Fruit fly (Drosophila melanogaster) whole organism, embryonic: Measurements from ENCODE around the gene tmod.

ENCODE experiments used
- Antp ChIP-seq: fragments of 200-800 bp; sonication (Bioruptor generic); optimal IDR thresholded peaks from 3 replicates; lab custom pipeline; 2016; ENCODE audit warnings: missing biosample characterization, missing genetic modification characterization
- Awh ChIP-seq: fragments of 200-800 bp; sonication (Bioruptor generic); IDR thresholded peaks from 2 replicates; pipeline ENCODE4, ENCODE4 v1.3.6; 2022; ENCODE audit warnings: missing biosample characterization, missing genetic modification characterization
- B-H2 ChIP-seq: fragments of 200-800 bp; sonication (Bioruptor generic); optimal IDR thresholded peaks from 2 replicates; lab custom pipeline; 2018; ENCODE audit warnings: missing biosample characterization, mild to moderate bottlenecking, missing genetic modification characterization
- Blimp-1 ChIP-seq: fragments of 200-800 bp; sonication (Bioruptor generic); optimal IDR thresholded peaks from 3 replicates; lab custom pipeline; 2018; ENCODE audit warnings: missing biosample characterization, missing genetic modification characterization, mild to moderate bottlenecking, moderate library complexity, missing genetic modification reagents
- CG10267 ChIP-seq: fragments of 200-800 bp; sonication (Bioruptor generic); optimal IDR thresholded peaks from 2 replicates; lab custom pipeline; 2018; ENCODE audit warnings: missing biosample characterization, mild to moderate bottlenecking, missing genetic modification characterization, moderate library complexity
- CG12071 ChIP-seq: fragments of 200-800 bp; sonication (Bioruptor generic); optimal IDR thresholded peaks from 3 replicates; lab custom pipeline; 2018; ENCODE audit warnings: missing biosample characterization, mild to moderate bottlenecking, missing genetic modification characterization
- CG12744 ChIP-seq: fragments of 200-800 bp; sonication (Bioruptor generic); optimal IDR thresholded peaks from 2 replicates; lab custom pipeline; 2016; ENCODE audit warnings: missing biosample characterization, missing genetic modification characterization
- CG12769 ChIP-seq: fragments of 200-800 bp; sonication (Bioruptor generic); optimal IDR thresholded peaks from 2 replicates; lab custom pipeline; 2019; ENCODE audit warnings: missing biosample characterization, mild to moderate bottlenecking, missing genetic modification characterization, moderate library complexity
- CG14014 ChIP-seq: fragments of 200-800 bp; sonication (Bioruptor generic); IDR thresholded peaks from 2 replicates; pipeline ENCODE4 v1.3.6; 2022; ENCODE audit warnings: missing biosample characterization, missing genetic modification characterization
- CG15011 ChIP-seq: fragments of 200-800 bp; sonication (Bioruptor generic); optimal IDR thresholded peaks from 3 replicates; lab custom pipeline; 2018; ENCODE audit warnings: missing biosample characterization, mild to moderate bottlenecking, missing genetic modification characterization
- CG16779 ChIP-seq: fragments of 200-800 bp; sonication (Bioruptor generic); IDR thresholded peaks from 2 replicates; pipeline ENCODE4 v1.3.6; 2022; ENCODE audit warnings: missing biosample characterization, missing genetic modification characterization
- CG18599 ChIP-seq: fragments of 200-800 bp; sonication (Bioruptor generic); optimal IDR thresholded peaks from 3 replicates; lab custom pipeline; 2017; ENCODE audit warnings: missing biosample characterization, missing genetic modification characterization, mild to moderate bottlenecking, moderate library complexity, missing genetic modification reagents
- CG30020 ChIP-seq: fragments of 200-800 bp; optimal IDR thresholded peaks from 2 replicates; lab custom pipeline; 2019; ENCODE audit warnings: missing biosample characterization, mild to moderate bottlenecking, missing genetic modification characterization, moderate library complexity
- CG30403 ChIP-seq: fragments of 200-800 bp; sonication (Bioruptor generic); optimal IDR thresholded peaks from 3 replicates; lab custom pipeline; 2016; ENCODE audit warnings: missing biosample characterization, missing genetic modification characterization
- CG34224 ChIP-seq: fragments of 200-800 bp; sonication (Bioruptor generic); IDR thresholded peaks from 3 replicates; pipeline ENCODE4 v1.3.6; 2022; ENCODE audit warnings: missing biosample characterization, missing genetic modification characterization; ENCODE audit not compliant: partially characterized antibody
- CG6654 ChIP-seq: fragments of 200-800 bp; sonication (Bioruptor generic); optimal IDR thresholded peaks from 2 replicates; lab custom pipeline; 2017; ENCODE audit warnings: missing biosample characterization, mild to moderate bottlenecking, missing genetic modification characterization
- CG7372 ChIP-seq: fragments of 200-800 bp; sonication (Bioruptor generic); IDR thresholded peaks from 2 replicates; pipeline ENCODE4 v1.3.6; 2022; ENCODE audit warnings: missing biosample characterization, missing genetic modification characterization
- CG7786 ChIP-seq: fragments of 200-800 bp; sonication (Bioruptor generic); optimal IDR thresholded peaks from 2 replicates; lab custom pipeline; 2016; ENCODE audit warnings: missing biosample characterization, missing genetic modification characterization
- CG7963 ChIP-seq: fragments of 200-800 bp; sonication (Bioruptor generic); IDR thresholded peaks from 3 replicates; pipeline ENCODE4 v1.3.6; 2022; ENCODE audit warnings: missing biosample characterization, missing genetic modification characterization; ENCODE audit not compliant: partially characterized antibody
- CG8478 ChIP-seq: fragments of >200 bp; optimal IDR thresholded peaks from 2 replicates; lab custom pipeline; 2018
- CG9215 ChIP-seq: fragments of 200-800 bp; sonication (Bioruptor generic); IDR thresholded peaks from 2 replicates; pipeline ENCODE4 v1.3.6; 2022; ENCODE audit warnings: missing biosample characterization, missing genetic modification characterization
- CHES-1-like ChIP-seq: fragments of 200-800 bp; sonication (Bioruptor generic); optimal IDR thresholded peaks from 2 replicates; lab custom pipeline; 2016; ENCODE audit warnings: missing biosample characterization, missing genetic modification characterization
- D19A ChIP-seq: fragments of 200-800 bp; optimal IDR thresholded peaks from 3 replicates; lab custom pipeline; 2019; ENCODE audit warnings: missing biosample characterization, mild to moderate bottlenecking, missing genetic modification characterization, moderate library complexity
- Fer2 ChIP-seq: fragments of 200-800 bp; sonication (Bioruptor generic); optimal IDR thresholded peaks from 2 replicates; lab custom pipeline; 2018; ENCODE audit warnings: missing biosample characterization, mild to moderate bottlenecking, missing genetic modification characterization, moderate library complexity
- Hmx ChIP-seq: fragments of 200-800 bp; sonication (Bioruptor generic); optimal IDR thresholded peaks from 2 replicates; lab custom pipeline; 2016; ENCODE audit warnings: missing biosample characterization, missing genetic modification characterization
- Kr ChIP-seq: fragments of 200-800 bp; sonication (Bioruptor generic); optimal IDR thresholded peaks from 2 replicates; lab custom pipeline; 2017; ENCODE audit warnings: missing biosample characterization, mild to moderate bottlenecking, missing genetic modification characterization
- MTF-1 ChIP-seq: fragments of 200-800 bp; sonication (Bioruptor generic); optimal IDR thresholded peaks from 2 replicates; lab custom pipeline; 2018; ENCODE audit warnings: missing biosample characterization, mild to moderate bottlenecking, missing genetic modification characterization, borderline replicate concordance
- Max ChIP-seq: fragments of 200-800 bp; sonication (Bioruptor generic); optimal IDR thresholded peaks from 2 replicates; lab custom pipeline; 2016; ENCODE audit warnings: missing biosample characterization, mild to moderate bottlenecking, missing genetic modification characterization
- Side ChIP-seq: fragments of 200-800 bp; sonication (Bioruptor generic); optimal IDR thresholded peaks from 2 replicates; lab custom pipeline; 2016; ENCODE audit warnings: missing biosample characterization, missing genetic modification characterization
- Sry-β ChIP-seq: fragments of 200-800 bp; sonication (Bioruptor generic); optimal IDR thresholded peaks from 2 replicates; lab custom pipeline; 2018; ENCODE audit warnings: missing biosample characterization, mild to moderate bottlenecking, missing genetic modification characterization, moderate library complexity
- TFAM ChIP-seq: fragments of 200-800 bp; sonication (Bioruptor generic); optimal IDR thresholded peaks from 2 replicates; lab custom pipeline; 2017; ENCODE audit warnings: missing biosample characterization, missing genetic modification characterization, inconsistent platforms
- bigmax ChIP-seq: fragments of 200-800 bp; sonication (Bioruptor generic); optimal IDR thresholded peaks from 2 replicates; lab custom pipeline; 2018; ENCODE audit warnings: missing biosample characterization, mild to moderate bottlenecking, missing genetic modification characterization
- crol ChIP-seq: fragments of 200-800 bp; sonication (Bioruptor generic); IDR thresholded peaks from 2 replicates; pipeline ENCODE4 v1.3.6; 2022; ENCODE audit warnings: missing biosample characterization, missing genetic modification characterization
- dati ChIP-seq: fragments of 200-800 bp; sonication (Bioruptor generic); IDR thresholded peaks from 2 replicates; pipeline ENCODE4 v1.3.6; 2022; ENCODE audit warnings: missing biosample characterization, missing genetic modification characterization
- dimm ChIP-seq: fragments of 200-800 bp; sonication (Bioruptor generic); IDR thresholded peaks from 2 replicates; pipeline ENCODE4 v1.3.6; 2022; ENCODE audit warnings: missing biosample characterization, missing genetic modification characterization
- dmrt99B ChIP-seq: fragments of 200-800 bp; sonication (Bioruptor generic); optimal IDR thresholded peaks from 2 replicates; lab custom pipeline; 2018; ENCODE audit warnings: missing biosample characterization, mild to moderate bottlenecking, missing genetic modification characterization, moderate library complexity
- fd102C ChIP-seq: fragments of 200-800 bp; sonication (Bioruptor generic); optimal IDR thresholded peaks from 2 replicates; lab custom pipeline; 2018; ENCODE audit warnings: missing biosample characterization, mild to moderate bottlenecking, missing genetic modification characterization, moderate library complexity
- lbe ChIP-seq: fragments of 200-800 bp; sonication (Bioruptor generic); optimal IDR thresholded peaks from 2 replicates; lab custom pipeline; 2016; ENCODE audit warnings: missing biosample characterization, mild to moderate bottlenecking, missing genetic modification characterization
- mld ChIP-seq: fragments of 200-800 bp; sonication (Bioruptor generic); IDR thresholded peaks from 3 replicates; pipeline ENCODE4 v1.3.6; 2022; ENCODE audit warnings: missing biosample characterization, missing genetic modification characterization; ENCODE audit not compliant: partially characterized antibody
- oc ChIP-seq: fragments of 200-800 bp; sonication (Bioruptor generic); optimal IDR thresholded peaks from 2 replicates; lab custom pipeline; 2018; ENCODE audit warnings: missing biosample characterization, mild to moderate bottlenecking, missing genetic modification characterization, moderate library complexity
- pnt ChIP-seq: fragments of 200-800 bp; sonication (Bioruptor generic); optimal IDR thresholded peaks from 3 replicates; lab custom pipeline; 2016; ENCODE audit warnings: missing biosample characterization, missing genetic modification characterization
- rib ChIP-seq: fragments of 200-800 bp; sonication (Bioruptor generic); IDR thresholded peaks from 2 replicates; pipeline ENCODE4 v1.3.6; 2022; ENCODE audit warnings: missing biosample characterization, missing genetic modification characterization
- slp2 ChIP-seq: fragments of 200-800 bp; sonication (Bioruptor generic); optimal IDR thresholded peaks from 2 replicates; lab custom pipeline; 2016; ENCODE audit warnings: missing biosample characterization, missing genetic modification characterization
- sob ChIP-seq: fragments of 200-800 bp; sonication (Bioruptor generic); IDR thresholded peaks from 2 replicates; pipeline ENCODE4 v1.3.6; 2022; ENCODE audit warnings: missing biosample characterization, missing genetic modification characterization
- ssp ChIP-seq: fragments of 200-800 bp; sonication (Bioruptor generic); IDR thresholded peaks from 2 replicates; pipeline ENCODE4 v1.3.6; 2022; ENCODE audit warnings: missing biosample characterization, missing genetic modification characterization
- trh ChIP-seq: fragments of 200-800 bp; sonication (Bioruptor generic); optimal IDR thresholded peaks from 2 replicates; lab custom pipeline; 2016; ENCODE audit warnings: missing biosample characterization, missing genetic modification characterization
- vvl ChIP-seq: fragments of 200-800 bp; sonication (Bioruptor generic); IDR thresholded peaks from 2 replicates; pipeline ENCODE4 v1.3.6; 2022; ENCODE audit warnings: missing biosample characterization, missing genetic modification characterization
- z ChIP-seq: fragments of 200-800 bp; sonication (Bioruptor generic); IDR thresholded peaks from 3 replicates; pipeline ENCODE4 v1.3.6; 2022; ENCODE audit warnings: missing biosample characterization, missing genetic modification characterization
- zen ChIP-seq: fragments of 200-800 bp; sonication (Bioruptor generic); optimal IDR thresholded peaks from 3 replicates; lab custom pipeline; 2018; ENCODE audit warnings: missing biosample characterization, mild to moderate bottlenecking, missing genetic modification characterization, moderate library complexity
- zfh2 ChIP-seq: fragments of 200-800 bp; sonication (Bioruptor generic); optimal IDR thresholded peaks from 2 replicates; lab custom pipeline; 2016; ENCODE audit warnings: missing biosample characterization, missing genetic modification characterization

tmod gene

DNA sequence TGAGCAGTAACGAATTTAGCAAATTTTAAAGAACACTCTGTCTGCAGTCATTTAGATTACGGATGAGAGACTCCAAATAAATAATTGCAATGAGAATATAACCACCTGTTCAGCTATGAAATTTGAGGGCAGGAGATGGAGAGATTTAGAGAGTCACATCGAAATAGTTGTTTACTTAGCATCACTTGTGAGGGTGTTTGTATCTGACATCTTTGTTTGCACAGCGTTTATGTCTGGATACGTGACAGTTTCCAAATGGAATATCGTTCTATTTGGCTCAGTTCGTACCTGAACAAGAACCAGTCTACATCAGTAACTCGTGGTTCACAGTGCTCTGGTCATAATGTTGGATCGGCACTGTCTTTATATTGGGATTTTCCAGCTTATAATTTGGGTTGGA is 42.6 kb upstream of the tmod start, which contains the start of gene PH4alphaSG2 (continued):
- TF ChIP-seq Side (GFP tag; lab: Kevin White, UChicago) = no peak
- TF ChIP-seq TFAM = no peak
- peak; percentile 34 for TF ChIP-seq CG7786
- no peak for TF ChIP-seq Awh
- TF ChIP-seq crol (GFP tag; lab: Robert Waterston, UW) = no peak
- TF ChIP-seq CG8478 (lab: Kevin White, UChicago) = no peak
- no peak for TF ChIP-seq CG12744 (GFP tag; lab: Kevin White, UChicago)
- TF ChIP-seq zen (tag; lab: Kevin White, UChicago) = no peak
- TF ChIP-seq CHES-1-like (GFP tag; lab: Kevin White, UChicago) = no peak
- no peak for TF ChIP-seq fd102C
- TF ChIP-seq CG12071 (GFP tag; lab: Kevin White, UChicago) = no peak
- TF ChIP-seq Sry-β (GFP tag; lab: Kevin White, UChicago) = no peak
- no peak for TF ChIP-seq CG34224 (GFP tag; lab: Robert Waterston, UW)
- no peak for TF ChIP-seq CG14014 (GFP tag; lab: Robert Waterston, UW)
- no peak for TF ChIP-seq dimm (GFP tag; lab: Robert Waterston, UW)
- no peak for TF ChIP-seq slp2
- no peak for TF ChIP-seq CG9215 (GFP tag; lab: Robert Waterston, UW)
- TF ChIP-seq z = no peak
- TF ChIP-seq CG15011 (GFP tag; lab: Kevin White, UChicago) = no peak
- TF ChIP-seq CG18599 (GFP tag; lab: Kevin White, UChicago) = peak; percentile 71
- TF ChIP-seq Blimp-1 (GFP tag; lab: Kevin White, UChicago) = peak; percentile 11
- no peak for TF ChIP-seq MTF-1 (GFP tag; lab: Kevin White, UChicago)
- no peak for TF ChIP-seq Max (GFP tag; lab: Kevin White, UChicago)
- no peak for TF ChIP-seq Hmx (GFP tag; lab: Kevin White, UChicago)
- no peak for TF ChIP-seq CG6654 (GFP tag; lab: Kevin White, UChicago)
- no peak for TF ChIP-seq dmrt99B (tag; lab: Kevin White, UChicago)
- TF ChIP-seq B-H2 (GFP tag; lab: Kevin White, UChicago) = peak; percentile 19
- no peak for TF ChIP-seq CG10267 (tag; lab: Kevin White, UChicago)
- TF ChIP-seq rib (GFP tag; lab: Robert Waterston, UW) = no peak

- no peak for TF ChIP-seq zfh2
- TF ChIP-seq trh (GFP tag; lab: Kevin White, UChicago) = no peak
- TF ChIP-seq D19A (tag; lab: Kevin White, UChicago) = no peak
- TF ChIP-seq CG7372 (GFP tag; lab: Robert Waterston, UW) = no peak
- no peak for TF ChIP-seq sob (GFP tag; lab: Robert Waterston, UW)
- TF ChIP-seq CG6654 (GFP tag; lab: Kevin White, UChicago) = no peak
- no peak for TF ChIP-seq Antp (GFP tag; lab: Kevin White, UChicago)
- TF ChIP-seq CG16779 (GFP tag; lab: Robert Waterston, UW) = no peak
- peak; percentile 92 for TF ChIP-seq Blimp-1 (GFP tag; lab: Kevin White, UChicago)
- TF ChIP-seq dati (GFP tag; lab: Robert Waterston, UW) = no peak
- no peak for TF ChIP-seq ssp
- TF ChIP-seq mld (GFP tag; lab: Robert Waterston, UW) = no peak
- TF ChIP-seq CG30403 (GFP tag; lab: Kevin White, UChicago) = no peak
- peak; percentile 55 for TF ChIP-seq oc (tag; lab: Kevin White, UChicago)
- TF ChIP-seq Awh = no peak
- peak; percentile 14 for TF ChIP-seq CG12769 (tag; lab: Kevin White, UChicago)
- TF ChIP-seq pnt = no peak
- no peak for TF ChIP-seq Fer2 (tag; lab: Kevin White, UChicago)
- TF ChIP-seq bigmax = no peak
- TF ChIP-seq z = peak; percentile 93
- TF ChIP-seq vvl = peak; percentile 91
- no peak for TF ChIP-seq Kr (GFP tag; lab: Kevin White, UChicago)
- no peak for TF ChIP-seq lbe
- TF ChIP-seq CG30020 = no peak
- no peak for TF ChIP-seq CG7963
Measured at dm6 chr3R:30496103-30496858, 36.1 kb upstream of the tmod start, which contains the start of gene PH4alphaMP. TSS of gene PH4alphaMP (minus strand) at chr3R:30496153.
